Fruit fly (Drosophila melanogaster) whole organism, adult: ENCODE results near the gene CG31088.

Source experiments
- CG11617 ChIP-seq: fragments of 200-800 bp; sonication (Bioruptor generic); optimal IDR thresholded peaks from 2 replicates; lab custom pipeline; 2017; ENCODE audit warnings: mild to moderate bottlenecking, missing biosample characterization, missing genetic modification reagents, missing genetic modification characterization
- Clk ChIP-seq: fragments of 200-800 bp; sonication (Bioruptor generic); optimal IDR thresholded peaks from 2 replicates; lab custom pipeline; 2017; ENCODE audit warnings: missing biosample characterization, missing genetic modification characterization
- Mnt ChIP-seq: fragments of 200-800 bp; sonication (Bioruptor generic); optimal IDR thresholded peaks from 2 replicates; lab custom pipeline; 2016; ENCODE audit warnings: missing biosample characterization, mild to moderate bottlenecking, missing genetic modification characterization
- cnc ChIP-seq, 2 experiments: fragments of >200 bp; optimal IDR thresholded peaks; 2 replicates each; lab custom pipeline; 2017
- ovo ChIP-seq: fragments of 200-800 bp; sonication (Bioruptor generic); optimal IDR thresholded peaks from 2 replicates; lab custom pipeline; 2016; ENCODE audit warnings: missing biosample characterization, missing genetic modification characterization

- no peak for TF ChIP-seq Mnt (GFP tag; lab: Kevin White, UChicago)
- TF ChIP-seq Clk, result no peak
- TF ChIP-seq ovo (GFP tag; lab: Kevin White, UChicago), result no peak
- no peak for TF ChIP-seq CG11617 (GFP tag; lab: Kevin White, UChicago)
- no peak for TF ChIP-seq cnc (optimal IDR thresholded peaks at IDR 0.05; lab: Kevin White, UChicago)
Measured at dm6 chr3R:15920229-15920533, 30.6 kb downstream of the CG31088 start.
